Worm (Caenorhabditis elegans) whole organism, early embryonic: ENCODE data around the gene cest-16.

ENCODE experiments used
- ama-1 ChIP-seq: fragments of 150-350 bp; optimal IDR thresholded peaks from 2 replicates; lab custom pipeline; 2014
- ceh-13 ChIP-seq: fragments of 200-800 bp; sonication (Bioruptor generic); optimal IDR thresholded peaks from 2 replicates; lab custom pipeline; 2018; ENCODE audit warnings: mild to moderate bottlenecking, missing genetic modification characterization, missing compliant biosample characterization
- ets-7 ChIP-seq: sonication (generic microtip); optimal IDR thresholded peaks from 2 replicates; lab custom pipeline; 2016; ENCODE audit warnings: missing genotype, missing genetic modification characterization, missing compliant biosample characterization
- flt-1 ChIP-seq: fragments of 200-800 bp; sonication (Bioruptor generic); IDR thresholded peaks from 2 replicates; pipeline ENCODE4 v1.3.6; 2022; ENCODE audit warnings: missing genetic modification characterization, missing compliant biosample characterization
- scrt-1 ChIP-seq: fragments of 200-800 bp; sonication (Bioruptor generic); IDR thresholded peaks from 2 replicates; pipeline ENCODE4 v1.3.6; 2022; ENCODE audit warnings: missing genetic modification characterization, missing compliant biosample characterization
- sea-1 ChIP-seq: fragments of 200-800 bp; sonication (Bioruptor generic); conservative IDR thresholded peaks from 2 replicates; pipeline ENCODE4 v1.3.6; 2022; ENCODE audit warnings: missing genetic modification characterization, missing compliant biosample characterization
- tbx-11 ChIP-seq: fragments of 200-800 bp; sonication (Bioruptor generic); IDR thresholded peaks from 2 replicates; pipeline ENCODE4 v1.3.6; 2022; ENCODE audit warnings: missing genetic modification characterization, missing compliant biosample characterization
- tra-4 ChIP-seq: sonication (generic microtip); optimal IDR thresholded peaks from 2 replicates; lab custom pipeline; 2017; ENCODE audit warnings: missing genetic modification characterization, missing compliant biosample characterization

DNA sequence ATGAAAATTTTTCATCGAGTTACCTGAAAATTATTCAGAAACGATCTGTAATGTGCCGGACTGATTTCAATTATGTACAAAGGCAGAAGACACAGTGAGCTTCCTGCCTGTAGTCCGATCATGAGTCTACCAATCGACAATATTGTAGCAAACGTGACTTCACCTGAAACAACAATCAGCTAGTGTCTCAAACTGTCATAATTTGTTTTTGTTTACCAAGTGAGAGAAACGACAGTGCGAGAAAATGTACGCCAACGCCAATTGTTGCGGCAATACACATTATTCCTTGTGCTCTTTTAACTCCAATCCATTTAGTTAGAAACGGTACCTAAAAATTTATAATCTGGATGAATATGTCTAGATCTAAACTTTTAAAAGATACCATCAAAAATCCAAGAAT lies 37.6 kb downstream of the cest-16 start:
- no peak for TF ChIP-seq ceh-13 (GFP tag; lab: Kevin White, UChicago)
- TF ChIP-seq tbx-11 (GFP tag; lab: Robert Waterston, UW), result no peak
- no peak for TF ChIP-seq scrt-1 (GFP tag; lab: Robert Waterston, UW)
- TF ChIP-seq flt-1 (GFP tag; lab: Robert Waterston, UW), result no peak
- no peak for TF ChIP-seq ama-1 (lab: Kevin White, UChicago)
- TF ChIP-seq sea-1 (GFP tag; lab: Robert Waterston, UW), result no peak
- no peak for TF ChIP-seq ets-7 (tag; lab: Kevin White, UChicago)
- no peak for TF ChIP-seq tra-4 (tag; lab: Kevin White, UChicago)
